Fruit fly (Drosophila melanogaster) whole organism, embryonic: ENCODE results near the gene CG34266.
A peak's percentile ranks its signal among the peaks of the same experiment; 100 is the strongest.

ENCODE experiments used
- Asciz ChIP-seq: fragments of 200-800 bp; sonication (Bioruptor generic); optimal IDR thresholded peaks from 2 replicates; lab custom pipeline; 2017; ENCODE audit warnings: missing biosample characterization, mild to moderate bottlenecking, missing genetic modification characterization, missing genetic modification reagents
- CG1024 ChIP-seq: fragments of 200-800 bp; sonication (Bioruptor generic); IDR thresholded peaks from 2 replicates; pipeline ENCODE4 v1.3.6; 2022; ENCODE audit warnings: missing biosample characterization, missing genetic modification characterization
- CG10267 ChIP-seq: fragments of 200-800 bp; sonication (Bioruptor generic); optimal IDR thresholded peaks from 2 replicates; lab custom pipeline; 2018; ENCODE audit warnings: missing biosample characterization, mild to moderate bottlenecking, missing genetic modification characterization, moderate library complexity
- CG11093 ChIP-seq: fragments of 200-800 bp; sonication (Bioruptor generic); IDR thresholded peaks from 3 replicates; pipeline ENCODE4 v1.3.6; 2022; ENCODE audit warnings: missing biosample characterization, missing genetic modification characterization
- CG11696 ChIP-seq: fragments of 200-800 bp; sonication (Bioruptor generic); IDR thresholded peaks from 2 replicates; pipeline ENCODE4 v1.3.6; 2022; ENCODE audit warnings: missing biosample characterization, missing genetic modification characterization
- CG12155 ChIP-seq: fragments of 200-800 bp; sonication (Bioruptor generic); optimal IDR thresholded peaks from 3 replicates; lab custom pipeline; 2016; ENCODE audit warnings: missing biosample characterization, missing genetic modification characterization
- CG13123 ChIP-seq: fragments of 200-800 bp; sonication (Bioruptor generic); optimal IDR thresholded peaks from 2 replicates; lab custom pipeline; 2016; ENCODE audit warnings: missing biosample characterization, missing genetic modification characterization
- CG14050 ChIP-seq: fragments of 200-800 bp; sonication (Bioruptor generic); IDR thresholded peaks from 3 replicates; pipeline ENCODE4 v1.3.6; 2022; ENCODE audit warnings: missing biosample characterization, missing genetic modification characterization
- CG14441 ChIP-seq: fragments of 200-800 bp; sonication (Bioruptor generic); IDR thresholded peaks from 2 replicates; pipeline ENCODE4 v1.3.6; 2022; ENCODE audit warnings: missing biosample characterization, missing genetic modification characterization
- CG15269 ChIP-seq: fragments of 200-800 bp; sonication (Bioruptor generic); optimal IDR thresholded peaks from 2 replicates; lab custom pipeline; 2018; ENCODE audit warnings: missing biosample characterization, mild to moderate bottlenecking, missing genetic modification characterization, moderate library complexity
- CG1529 ChIP-seq: fragments of 200-800 bp; sonication (Bioruptor generic); optimal IDR thresholded peaks from 3 replicates; lab custom pipeline; 2018; ENCODE audit warnings: missing biosample characterization, missing genetic modification characterization
- CG15479 ChIP-seq: fragments of 200-800 bp; sonication (Bioruptor generic); optimal IDR thresholded peaks from 3 replicates; lab custom pipeline; 2019; ENCODE audit warnings: missing biosample characterization, mild to moderate bottlenecking, missing genetic modification characterization, moderate library complexity
- CG16815 ChIP-seq: fragments of 200-800 bp; sonication (Bioruptor generic); optimal IDR thresholded peaks from 3 replicates; lab custom pipeline; 2017; ENCODE audit warnings: missing biosample characterization, mild to moderate bottlenecking, missing genetic modification characterization
- CG32767 ChIP-seq: fragments of 200-800 bp; sonication (Bioruptor generic); IDR thresholded peaks from 2 replicates; pipeline ENCODE4 v1.3.6; 2022; ENCODE audit warnings: missing biosample characterization, missing genetic modification characterization
- CG33213 ChIP-seq: fragments of 200-800 bp; sonication (Bioruptor generic); optimal IDR thresholded peaks from 3 replicates; lab custom pipeline; 2016; ENCODE audit warnings: missing biosample characterization, missing genetic modification characterization
- CG34376 ChIP-seq: fragments of 200-800 bp; sonication (Bioruptor generic); optimal IDR thresholded peaks from 2 replicates; lab custom pipeline; 2018; ENCODE audit warnings: missing biosample characterization, mild to moderate bottlenecking, missing genetic modification characterization
- CG4820 ChIP-seq: fragments of 200-800 bp; sonication (Bioruptor generic); optimal IDR thresholded peaks from 3 replicates; lab custom pipeline; 2016; ENCODE audit warnings: missing biosample characterization, missing genetic modification characterization
- CG7839 ChIP-seq: fragments of 200-800 bp; sonication (Bioruptor generic); optimal IDR thresholded peaks from 3 replicates; lab custom pipeline; 2018; ENCODE audit warnings: missing biosample characterization, mild to moderate bottlenecking, missing genetic modification characterization, moderate library complexity
- CG9437 ChIP-seq: fragments of 200-800 bp; sonication (Bioruptor generic); optimal IDR thresholded peaks from 2 replicates; lab custom pipeline; 2018; ENCODE audit warnings: missing biosample characterization, mild to moderate bottlenecking, missing genetic modification characterization
- CG9817 ChIP-seq: fragments of 200-800 bp; sonication (Bioruptor generic); optimal IDR thresholded peaks from 2 replicates; lab custom pipeline; 2018; ENCODE audit warnings: missing biosample characterization, mild to moderate bottlenecking, missing genetic modification characterization, moderate library complexity
- CoRest ChIP-seq: fragments of 200-800 bp; sonication (Bioruptor generic); optimal IDR thresholded peaks from 3 replicates; lab custom pipeline; 2018; ENCODE audit warnings: missing biosample characterization, mild to moderate bottlenecking, missing genetic modification characterization, moderate library complexity
- Gug ChIP-seq: fragments of 200-800 bp; sonication (Bioruptor generic); IDR thresholded peaks from 4 replicates; pipeline ENCODE4 v1.3.6; 2022; ENCODE audit warnings: missing biosample characterization, missing genetic modification characterization
- H15 ChIP-seq: fragments of 200-800 bp; sonication (Bioruptor generic); IDR thresholded peaks from 3 replicates; pipeline ENCODE4 v1.3.6; 2022; ENCODE audit warnings: missing biosample characterization, missing genetic modification characterization
- HLH4C ChIP-seq: fragments of 200-800 bp; sonication (Bioruptor generic); IDR thresholded peaks from 3 replicates; pipeline ENCODE4 v1.3.6; 2022; ENCODE audit warnings: missing biosample characterization, missing genetic modification characterization; ENCODE audit not compliant: partially characterized antibody
- MESR4 ChIP-seq: fragments of 200-800 bp; sonication (Bioruptor generic); optimal IDR thresholded peaks from 2 replicates; lab custom pipeline; 2018; ENCODE audit warnings: missing biosample characterization, mild to moderate bottlenecking, missing genetic modification characterization, moderate library complexity
- Oaz ChIP-seq: fragments of 200-800 bp; sonication (Bioruptor generic); IDR thresholded peaks from 2 replicates; pipeline ENCODE4 v1.3.6; 2022; ENCODE audit warnings: missing biosample characterization, missing genetic modification characterization
- Side ChIP-seq: fragments of 200-800 bp; sonication (Bioruptor generic); optimal IDR thresholded peaks from 2 replicates; lab custom pipeline; 2016; ENCODE audit warnings: missing biosample characterization, missing genetic modification characterization
- Sox102F ChIP-seq: fragments of 200-800 bp; sonication (Bioruptor generic); optimal IDR thresholded peaks from 2 replicates; lab custom pipeline; 2018; ENCODE audit warnings: missing biosample characterization, mild to moderate bottlenecking, missing genetic modification characterization, moderate library complexity
- Sry-β ChIP-seq: fragments of 200-800 bp; sonication (Bioruptor generic); optimal IDR thresholded peaks from 2 replicates; lab custom pipeline; 2018; ENCODE audit warnings: missing biosample characterization, mild to moderate bottlenecking, missing genetic modification characterization, moderate library complexity
- Xrp1 ChIP-seq: fragments of 200-800 bp; sonication (Bioruptor generic); IDR thresholded peaks from 2 replicates; pipeline ENCODE4 v1.3.6; 2022; ENCODE audit warnings: missing biosample characterization, missing genetic modification characterization
- ara ChIP-seq: fragments of 200-800 bp; sonication (Bioruptor generic); IDR thresholded peaks from 2 replicates; pipeline ENCODE4 v1.3.6; 2022; ENCODE audit warnings: missing biosample characterization, missing genetic modification characterization
- bcd ChIP-seq: fragments of 200-800 bp; sonication (Bioruptor generic); optimal IDR thresholded peaks from 2 replicates; lab custom pipeline; 2017; ENCODE audit warnings: missing biosample characterization, mild to moderate bottlenecking, missing genetic modification characterization
- bigmax ChIP-seq: fragments of 200-800 bp; sonication (Bioruptor generic); optimal IDR thresholded peaks from 2 replicates; lab custom pipeline; 2018; ENCODE audit warnings: missing biosample characterization, mild to moderate bottlenecking, missing genetic modification characterization
- br ChIP-seq: fragments of >200 bp; optimal IDR thresholded peaks from 2 replicates; lab custom pipeline; 2017
- ci ChIP-seq: fragments of 200-800 bp; sonication (Bioruptor generic); IDR thresholded peaks from 3 replicates; pipeline ENCODE4 v1.3.6; 2022; ENCODE audit warnings: missing biosample characterization, missing genetic modification characterization
- danr ChIP-seq: fragments of 200-800 bp; sonication (Bioruptor generic); IDR thresholded peaks from 2 replicates; pipeline ENCODE4 v1.3.6; 2022; ENCODE audit warnings: missing biosample characterization, missing genetic modification characterization
- dimm ChIP-seq: fragments of 200-800 bp; sonication (Bioruptor generic); IDR thresholded peaks from 2 replicates; pipeline ENCODE4 v1.3.6; 2022; ENCODE audit warnings: missing biosample characterization, missing genetic modification characterization
- dmrt99B ChIP-seq: fragments of 200-800 bp; sonication (Bioruptor generic); optimal IDR thresholded peaks from 2 replicates; lab custom pipeline; 2018; ENCODE audit warnings: missing biosample characterization, mild to moderate bottlenecking, missing genetic modification characterization, moderate library complexity
- gcm ChIP-seq: fragments of 200-800 bp; sonication (Bioruptor generic); optimal IDR thresholded peaks from 2 replicates; lab custom pipeline; 2019; ENCODE audit warnings: missing biosample characterization, mild to moderate bottlenecking, missing genetic modification characterization, moderate library complexity
- gem ChIP-seq: fragments of 200-800 bp; sonication (Bioruptor generic); optimal IDR thresholded peaks from 2 replicates; lab custom pipeline; 2019; ENCODE audit warnings: missing biosample characterization, mild to moderate bottlenecking, missing genetic modification characterization, moderate library complexity
- gsb ChIP-seq: fragments of 200-800 bp; sonication (Bioruptor generic); IDR thresholded peaks from 2 replicates; pipeline ENCODE4 v1.3.6; 2022; ENCODE audit warnings: missing biosample characterization, missing genetic modification characterization
- h ChIP-seq: fragments of >200 bp; optimal IDR thresholded peaks from 2 replicates; lab custom pipeline; 2017
- ham ChIP-seq: fragments of 200-800 bp; sonication (Bioruptor generic); IDR thresholded peaks from 2 replicates; pipeline ENCODE4 v1.3.6; 2022; ENCODE audit warnings: missing biosample characterization, missing genetic modification characterization
- insv ChIP-seq, 2 experiments: fragments of 200-800 bp; sonication (Bioruptor generic); optimal IDR thresholded peaks; 3 replicates each; lab custom pipeline; 2016 to 2018; ENCODE audit warnings: missing biosample characterization in 2 of 2, missing genetic modification characterization in 2 of 2
- jigr1 ChIP-seq: fragments of 200-800 bp; sonication (Bioruptor generic); IDR thresholded peaks from 3 replicates; pipeline ENCODE4 v1.3.6; 2022; ENCODE audit warnings: missing biosample characterization, missing genetic modification characterization
- kni ChIP-seq: fragments of 200-800 bp; sonication (Bioruptor generic); optimal IDR thresholded peaks from 3 replicates; lab custom pipeline; 2017; ENCODE audit warnings: mild to moderate bottlenecking, missing biosample characterization, missing genetic modification reagents, missing genetic modification characterization
- nerfin-1 ChIP-seq: fragments of 200-800 bp; sonication (Bioruptor generic); optimal IDR thresholded peaks from 3 replicates; lab custom pipeline; 2019; ENCODE audit warnings: missing biosample characterization, mild to moderate bottlenecking, missing genetic modification characterization, moderate library complexity
- nmo ChIP-seq: fragments of 200-800 bp; sonication (Bioruptor generic); optimal IDR thresholded peaks from 2 replicates; lab custom pipeline; 2018; ENCODE audit warnings: missing biosample characterization, mild to moderate bottlenecking, missing genetic modification characterization, moderate library complexity
- pum ChIP-seq: fragments of 200-800 bp; sonication (Bioruptor generic); optimal IDR thresholded peaks from 2 replicates; lab custom pipeline; 2016; ENCODE audit warnings: missing biosample characterization, missing genetic modification characterization
- repo ChIP-seq: fragments of 200-800 bp; sonication (Bioruptor generic); optimal IDR thresholded peaks from 2 replicates; lab custom pipeline; 2016; ENCODE audit warnings: missing biosample characterization, missing genetic modification characterization
- sr ChIP-seq: fragments of 200-800 bp; sonication (Bioruptor generic); IDR thresholded peaks from 3 replicates; pipeline ENCODE4 v1.3.6; 2022; ENCODE audit warnings: missing biosample characterization, missing genetic modification characterization

CG34266 gene

dm6 chr3L:4720510-4721157 is 43.0 kb downstream of the CG34266 start (continued):
- TF ChIP-seq sr (GFP tag; lab: Robert Waterston, UW), result peak; percentile 83
- TF ChIP-seq CG9817 (tag; lab: Kevin White, UChicago), result no peak
- TF ChIP-seq gem (tag; lab: Kevin White, UChicago), result peak; percentile 69
- TF ChIP-seq CG9437, result peak; percentile 5
- no peak for TF ChIP-seq br
- no peak for TF ChIP-seq CG34376 (GFP tag; lab: Kevin White, UChicago)
- no peak for TF ChIP-seq HLH4C (GFP tag; lab: Robert Waterston, UW)
- no peak for TF ChIP-seq CG12155 (GFP tag; lab: Kevin White, UChicago)
- TF ChIP-seq ara (GFP tag; lab: Robert Waterston, UW), result no peak
- TF ChIP-seq CG14050 (GFP tag; lab: Robert Waterston, UW), result peak; percentile 25; the same call in 1 of the 3 replicates
- no peak for TF ChIP-seq CG4820 (GFP tag; lab: Kevin White, UChicago)
- no peak for TF ChIP-seq dimm
- TF ChIP-seq CG14441 (GFP tag; lab: Robert Waterston, UW), result peak; percentile 43
- TF ChIP-seq gsb (GFP tag; lab: Robert Waterston, UW), result no peak
- TF ChIP-seq h (lab: Kevin White, UChicago), result no peak
- 0 out of 2 replicates have a peak, but pooled peaks have one; percentile 14 for TF ChIP-seq CG32767 (GFP tag; lab: Robert Waterston, UW)
- TF ChIP-seq H15 (GFP tag; lab: Robert Waterston, UW), result no peak
- TF ChIP-seq CoRest, result peak; percentile 30
- peak; percentile 1 for TF ChIP-seq CG1529
- TF ChIP-seq Sry-β (GFP tag; lab: Kevin White, UChicago), result no peak
- no peak for TF ChIP-seq ham
- TF ChIP-seq CG11093 (GFP tag; lab: Robert Waterston, UW), result no peak
- TF ChIP-seq CG1024 (GFP tag; lab: Robert Waterston, UW), result no peak
- no peak for TF ChIP-seq repo (GFP tag; lab: Kevin White, UChicago)
- TF ChIP-seq CG10267 (tag; lab: Kevin White, UChicago), result peak; percentile 40
- peak; percentile 52; the same call in 1 of the 3 replicates for TF ChIP-seq ci
- peak; percentile 84 for TF ChIP-seq dmrt99B (tag; lab: Kevin White, UChicago)
- no peak for TF ChIP-seq Gug
- TF ChIP-seq MESR4 (GFP tag; lab: Kevin White, UChicago), result no peak
- TF ChIP-seq kni (GFP tag; lab: Kevin White, UChicago), result no peak
- peak; percentile 42 for TF ChIP-seq CG15269 (tag; lab: Kevin White, UChicago)
- no peak for TF ChIP-seq CG11696 (GFP tag; lab: Robert Waterston, UW)
- no peak for TF ChIP-seq CG16815 (GFP tag; lab: Kevin White, UChicago)
- TF ChIP-seq pum (GFP tag; lab: Kevin White, UChicago), result no peak
- peak; percentile 35; the same call in 1 of the 2 replicates for TF ChIP-seq Xrp1 (GFP tag; lab: Robert Waterston, UW)
- peak; percentile 20; the same call in 1 of the 2 replicates for TF ChIP-seq Oaz (GFP tag; lab: Robert Waterston, UW)
- TF ChIP-seq bcd, result peak; percentile 30
- TF ChIP-seq CG7839 (tag; lab: Kevin White, UChicago), result peak; percentile 56
- TF ChIP-seq danr, result no peak
- TF ChIP-seq CG13123 (GFP tag; lab: Kevin White, UChicago), result no peak
- no peak for TF ChIP-seq nerfin-1 (tag; lab: Kevin White, UChicago)
- TF ChIP-seq jigr1 (GFP tag; lab: Robert Waterston, UW), result no peak
- no peak for TF ChIP-seq gcm (GFP tag; lab: Kevin White, UChicago)
- TF ChIP-seq CG33213 (GFP tag; lab: Kevin White, UChicago), result no peak
- no peak for TF ChIP-seq insv (GFP tag; optimal IDR thresholded peaks at IDR 0.05; lab: Kevin White, UChicago)
- no peak for TF ChIP-seq CG15479 (GFP tag; lab: Kevin White, UChicago)
- TF ChIP-seq nmo, result peak; percentile 55
- no peak for TF ChIP-seq Side (GFP tag; lab: Kevin White, UChicago)
- peak; percentile 44 for TF ChIP-seq Asciz (GFP tag; lab: Kevin White, UChicago)
- peak; percentile 76 for TF ChIP-seq Sox102F (GFP tag; lab: Kevin White, UChicago)
- no peak for TF ChIP-seq bigmax (GFP tag; lab: Kevin White, UChicago)
